Worm (Caenorhabditis elegans): ENCODE results near the gene fil-1.
A peak's percentile ranks its signal among the peaks of the same experiment; 100 is the strongest.

- TF ChIP-seq him-1 (tag; optimal IDR thresholded peaks at IDR 0.05) (peak; percentile 18), unc-62 (GFP tag; optimal IDR thresholded peaks at IDR 0.05) (no peak), nhr-179 (tag; optimal IDR thresholded peaks at IDR 0.05) (no peak), B0019.2 (GFP tag; conservative IDR thresholded peaks at IDR 0.05) (peak; percentile 59; the same call in 1 of the 2 replicates), snpc-4 (GFP tag; optimal IDR thresholded peaks at IDR 0.05) (peak; percentile 69), snpc-4 (tag; optimal IDR thresholded peaks at IDR 0.05) (peak; percentile 66 to 83 (median 75)), T26A5.8 (tag; optimal IDR thresholded peaks at IDR 0.05) (no peak), ztf-18 (tag; optimal IDR thresholded peaks at IDR 0.05) (peak; percentile 50), F33H1.4 (GFP tag; IDR thresholded peaks at IDR 0.05) (peak; percentile 98)
These were observed 8.6 kb downstream of the fil-1 start, which contains the start of the genes fib-1 and mut-15 for ce11 chrV:15002184-15002690.

All from whole organism, young adult.